Worm (Caenorhabditis elegans) whole organism, L3 larva: ENCODE data around the gene T05E12.3.

Experiments used
- ZK546.5 ChIP-seq: sonication (generic microtip); optimal IDR thresholded peaks from 2 replicates; lab custom pipeline; 2017; ENCODE audit warnings: missing biosample characterization, missing genetic modification characterization
- ama-1 ChIP-seq: fragments of 150-350 bp; optimal IDR thresholded peaks from 2 replicates; lab custom pipeline; 2018
- elt-3 ChIP-seq, 3 experiments: fragments of 150-350 bp in 1 of 3; sonication (generic microtip) in 2 of 3; optimal IDR thresholded peaks; 2 replicates in 2 of 3; 4 replicates in 1 of 3; lab custom pipeline; 2014 to 2017; ENCODE audit warnings: missing biosample characterization in 3 of 3, missing genetic modification characterization in 3 of 3
- fos-1 ChIP-seq: fragments of 150-350 bp; optimal IDR thresholded peaks from 2 replicates; lab custom pipeline; 2014; ENCODE audit warnings: missing biosample characterization, missing genetic modification characterization
- lin-39 ChIP-seq: fragments of 150-350 bp; optimal IDR thresholded peaks from 2 replicates; lab custom pipeline; 2018; ENCODE audit warnings: missing biosample characterization, missing genetic modification reagents, missing genetic modification characterization
- mdl-1 ChIP-seq: fragments of 150-350 bp; optimal IDR thresholded peaks from 2 replicates; lab custom pipeline; 2014; ENCODE audit warnings: missing biosample characterization, missing genetic modification characterization
- nfya-1 ChIP-seq: sonication (generic microtip); optimal IDR thresholded peaks from 2 replicates; lab custom pipeline; 2017; ENCODE audit warnings: missing genetic modification characterization, mild to moderate bottlenecking, missing compliant biosample characterization, antibody characterized with exemption, moderate library complexity; ENCODE audit not compliant: insufficient read depth
- nhr-77 ChIP-seq: fragments of 150-350 bp; optimal IDR thresholded peaks from 2 replicates; lab custom pipeline; 2014; ENCODE audit warnings: missing biosample characterization, missing genetic modification characterization
- sea-2 ChIP-seq: fragments of 150-350 bp; sonication (generic microtip); optimal IDR thresholded peaks from 4 replicates; lab custom pipeline; 2014; ENCODE audit warnings: missing biosample characterization, missing genetic modification reagents, missing genetic modification characterization
- snpc-4 ChIP-seq: fragments of 150-350 bp; optimal IDR thresholded peaks from 2 replicates; lab custom pipeline; 2014; ENCODE audit warnings: missing biosample characterization, missing genetic modification characterization
- unc-62 ChIP-seq: fragments of 150-350 bp; sonication (generic microtip); optimal IDR thresholded peaks from 4 replicates; lab custom pipeline; 2014; ENCODE audit warnings: missing biosample characterization, missing genetic modification reagents, missing genetic modification characterization
- ztf-11 ChIP-seq: fragments of 150-350 bp; optimal IDR thresholded peaks from 2 replicates; lab custom pipeline; 2014; ENCODE audit warnings: missing biosample characterization, missing genetic modification characterization

DNA sequence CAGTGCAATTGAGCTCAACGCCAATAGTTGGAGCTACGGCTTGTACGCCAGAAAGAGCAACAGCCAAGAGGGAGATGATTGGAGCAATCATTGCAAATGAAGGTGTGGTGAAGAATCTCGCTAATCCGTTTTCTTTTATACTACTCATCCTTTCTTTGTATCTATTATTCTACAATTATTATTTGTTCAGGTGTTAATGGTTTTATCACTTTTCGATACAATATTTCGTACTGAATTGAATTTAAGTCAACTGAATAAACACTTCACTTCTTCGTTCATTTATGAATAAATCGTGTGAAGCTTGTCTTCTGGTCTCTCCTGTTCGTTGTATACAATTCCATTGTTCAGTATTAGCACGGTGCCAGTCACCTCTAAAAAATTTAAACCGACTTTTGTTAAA, 30.5 kb upstream of the T05E12.3 start, which contains the start of gene ZK218.11:
- no peak for TF ChIP-seq nhr-77 (tag; lab: Kevin White, UChicago)
- no peak for TF ChIP-seq elt-3 (tag; optimal IDR thresholded peaks at IDR 0.05; lab: Kevin White, UChicago)
- no peak for TF ChIP-seq nfya-1 (tag; lab: Kevin White, UChicago)
- no peak for TF ChIP-seq fos-1 (tag; lab: Kevin White, UChicago)
- no peak for TF ChIP-seq lin-39
- TF ChIP-seq snpc-4 (tag; lab: Kevin White, UChicago), result no peak
- no peak for TF ChIP-seq unc-62 (GFP tag; lab: Kevin White, UChicago)
- no peak for TF ChIP-seq ztf-11
- no peak for TF ChIP-seq ama-1 (lab: Kevin White, UChicago)
- no peak for TF ChIP-seq ZK546.5
- TF ChIP-seq sea-2 (GFP tag; lab: Kevin White, UChicago), result no peak
- TF ChIP-seq mdl-1 (tag; lab: Kevin White, UChicago), result no peak
